Fruit fly (Drosophila melanogaster) whole organism, embryonic: ENCODE results near the gene CG12438.

ENCODE experiments used
- Atf-2 ChIP-seq: fragments of 200-800 bp; sonication (Bioruptor generic); optimal IDR thresholded peaks from 2 replicates; lab custom pipeline; 2016; ENCODE audit warnings: missing biosample characterization, missing genetic modification characterization
- Blimp-1 ChIP-seq: fragments of 200-800 bp; sonication (Bioruptor generic); optimal IDR thresholded peaks from 3 replicates; lab custom pipeline; 2018; ENCODE audit warnings: missing biosample characterization, missing genetic modification characterization, mild to moderate bottlenecking, moderate library complexity, missing genetic modification reagents
- CG11504 ChIP-seq: fragments of 200-800 bp; sonication (Bioruptor generic); optimal IDR thresholded peaks from 3 replicates; lab custom pipeline; 2019; ENCODE audit warnings: missing biosample characterization, mild to moderate bottlenecking, missing genetic modification characterization, moderate library complexity
- CG13775 ChIP-seq: fragments of 200-800 bp; sonication (Bioruptor generic); optimal IDR thresholded peaks from 3 replicates; lab custom pipeline; 2017; ENCODE audit warnings: missing biosample characterization, mild to moderate bottlenecking, missing genetic modification characterization
- CG15696 ChIP-seq: fragments of 200-800 bp; sonication (Bioruptor generic); optimal IDR thresholded peaks from 2 replicates; lab custom pipeline; 2019; ENCODE audit warnings: missing biosample characterization, mild to moderate bottlenecking, missing genetic modification characterization, moderate library complexity
- CG17802 ChIP-seq: fragments of 200-800 bp; sonication (Bioruptor generic); optimal IDR thresholded peaks from 2 replicates; lab custom pipeline; 2018; ENCODE audit warnings: missing biosample characterization, mild to moderate bottlenecking, missing genetic modification characterization, moderate library complexity
- CG17829 ChIP-seq: fragments of 200-800 bp; optimal IDR thresholded peaks from 2 replicates; lab custom pipeline; 2019; ENCODE audit warnings: missing biosample characterization, mild to moderate bottlenecking, missing genetic modification characterization, moderate library complexity
- CG1832 ChIP-seq: fragments of 200-800 bp; sonication (Bioruptor generic); optimal IDR thresholded peaks from 2 replicates; lab custom pipeline; 2017; ENCODE audit warnings: missing biosample characterization, mild to moderate bottlenecking, missing genetic modification characterization, inconsistent platforms
- CG2678 ChIP-seq: fragments of 200-800 bp; sonication (Bioruptor generic); optimal IDR thresholded peaks from 3 replicates; lab custom pipeline; 2019; ENCODE audit warnings: missing biosample characterization, mild to moderate bottlenecking, missing genetic modification characterization, moderate library complexity
- CG31388 ChIP-seq: fragments of 200-800 bp; sonication (Bioruptor generic); optimal IDR thresholded peaks from 2 replicates; lab custom pipeline; 2016; ENCODE audit warnings: missing biosample characterization, missing genetic modification characterization
- CG3281 ChIP-seq: fragments of 200-800 bp; sonication (Bioruptor generic); optimal IDR thresholded peaks from 3 replicates; lab custom pipeline; 2017; ENCODE audit warnings: missing biosample characterization, mild to moderate bottlenecking, missing genetic modification characterization
- CG4328 ChIP-seq: fragments of 200-800 bp; sonication (Bioruptor generic); optimal IDR thresholded peaks from 3 replicates; lab custom pipeline; 2017; ENCODE audit warnings: missing biosample characterization, missing genetic modification reagents, missing genetic modification characterization
- CG5180 ChIP-seq: fragments of 200-800 bp; sonication (Bioruptor generic); optimal IDR thresholded peaks from 3 replicates; lab custom pipeline; 2017; ENCODE audit warnings: missing biosample characterization, missing genetic modification characterization, mild to moderate bottlenecking, moderate library complexity, missing genetic modification reagents
- CHES-1-like ChIP-seq: fragments of 200-800 bp; sonication (Bioruptor generic); optimal IDR thresholded peaks from 2 replicates; lab custom pipeline; 2016; ENCODE audit warnings: missing biosample characterization, missing genetic modification characterization
- CkIIα-i1 ChIP-seq: fragments of 200-800 bp; sonication (Bioruptor generic); IDR thresholded peaks from 2 replicates; pipeline ENCODE4 v1.3.6; 2022; ENCODE audit warnings: missing biosample characterization, missing genetic modification characterization
- Dek ChIP-seq: fragments of 200-800 bp; sonication (Bioruptor generic); optimal IDR thresholded peaks from 3 replicates; lab custom pipeline; 2019; ENCODE audit warnings: missing biosample characterization, mild to moderate bottlenecking, missing genetic modification characterization, moderate library complexity
- Drgx ChIP-seq: fragments of 200-800 bp; sonication (Bioruptor generic); IDR thresholded peaks from 2 replicates; pipeline ENCODE4 v1.3.6; 2022; ENCODE audit warnings: missing biosample characterization, missing genetic modification characterization
- E2f2 ChIP-seq: fragments of 200-800 bp; sonication (Bioruptor generic); IDR thresholded peaks from 2 replicates; pipeline ENCODE4 v1.3.6; 2022; ENCODE audit warnings: missing biosample characterization, missing genetic modification characterization
- H15 ChIP-seq: fragments of 200-800 bp; sonication (Bioruptor generic); IDR thresholded peaks from 3 replicates; pipeline ENCODE4 v1.3.6; 2022; ENCODE audit warnings: missing biosample characterization, missing genetic modification characterization
- Hr78 ChIP-seq, 2 experiments: fragments of 200-800 bp in 1 of 2; fragments of >200 bp in 1 of 2; sonication (Bioruptor generic) in 1 of 2; optimal IDR thresholded peaks; 2 replicates each; lab custom pipeline; 2017 to 2019; ENCODE audit warnings: missing biosample characterization in 2 of 2, missing genetic modification characterization in 2 of 2, mild to moderate bottlenecking in 1 of 2, moderate library complexity in 1 of 2
- Lhr ChIP-seq: fragments of 200-800 bp; sonication (Bioruptor generic); optimal IDR thresholded peaks from 3 replicates; lab custom pipeline; 2017; ENCODE audit warnings: mild to moderate bottlenecking, missing biosample characterization, missing genetic modification reagents, missing genetic modification characterization
- Neu2 ChIP-seq: fragments of 200-800 bp; sonication (Bioruptor generic); optimal IDR thresholded peaks from 3 replicates; lab custom pipeline; 2016; ENCODE audit warnings: missing biosample characterization, missing genetic modification characterization, borderline replicate concordance
- Nf-YA ChIP-seq: fragments of 200-800 bp; sonication (Bioruptor generic); IDR thresholded peaks from 2 replicates; pipeline ENCODE4 v1.3.6; 2022; ENCODE audit warnings: missing biosample characterization, missing genetic modification characterization
- PHDP ChIP-seq: fragments of 200-800 bp; sonication (Bioruptor generic); optimal IDR thresholded peaks from 3 replicates; lab custom pipeline; 2018; ENCODE audit warnings: missing biosample characterization, mild to moderate bottlenecking, missing genetic modification characterization, moderate library complexity
- Rx ChIP-seq: fragments of 200-800 bp; sonication (Bioruptor generic); IDR thresholded peaks from 2 replicates; pipeline ENCODE4 v1.3.6; 2022; ENCODE audit warnings: missing biosample characterization, missing genetic modification characterization
- Spps ChIP-seq: fragments of 200-800 bp; sonication (Bioruptor generic); optimal IDR thresholded peaks from 2 replicates; lab custom pipeline; 2018; ENCODE audit warnings: missing biosample characterization, mild to moderate bottlenecking, missing genetic modification characterization
- Sry-β ChIP-seq: fragments of 200-800 bp; sonication (Bioruptor generic); optimal IDR thresholded peaks from 2 replicates; lab custom pipeline; 2018; ENCODE audit warnings: missing biosample characterization, mild to moderate bottlenecking, missing genetic modification characterization, moderate library complexity
- Xrp1 ChIP-seq: fragments of 200-800 bp; sonication (Bioruptor generic); IDR thresholded peaks from 2 replicates; pipeline ENCODE4 v1.3.6; 2022; ENCODE audit warnings: missing biosample characterization, missing genetic modification characterization
- amos ChIP-seq: fragments of 200-800 bp; sonication (Bioruptor generic); IDR thresholded peaks from 2 replicates; pipeline ENCODE4 v1.3.6; 2022; ENCODE audit warnings: missing biosample characterization, missing genetic modification characterization; ENCODE audit not compliant: partially characterized antibody
- corto ChIP-seq: fragments of 200-800 bp; sonication (Bioruptor generic); optimal IDR thresholded peaks from 2 replicates; lab custom pipeline; 2016; ENCODE audit warnings: missing biosample characterization, mild to moderate bottlenecking, missing genetic modification characterization, moderate library complexity
- dmrt11E ChIP-seq: fragments of 200-800 bp; sonication (Bioruptor generic); optimal IDR thresholded peaks from 3 replicates; lab custom pipeline; 2018; ENCODE audit warnings: missing biosample characterization, mild to moderate bottlenecking, missing genetic modification characterization, moderate library complexity
- gcm2 ChIP-seq: fragments of 200-800 bp; sonication (Bioruptor generic); optimal IDR thresholded peaks from 2 replicates; lab custom pipeline; 2016; ENCODE audit warnings: missing biosample characterization, missing genetic modification characterization
- ham ChIP-seq: fragments of 200-800 bp; sonication (Bioruptor generic); IDR thresholded peaks from 2 replicates; pipeline ENCODE4 v1.3.6; 2022; ENCODE audit warnings: missing biosample characterization, missing genetic modification characterization
- jing ChIP-seq: fragments of 200-800 bp; sonication (Bioruptor generic); optimal IDR thresholded peaks from 2 replicates; lab custom pipeline; 2018; ENCODE audit warnings: missing biosample characterization, mild to moderate bottlenecking, missing genetic modification characterization
- knrl ChIP-seq: fragments of 200-800 bp; sonication (Bioruptor generic); IDR thresholded peaks from 3 replicates; pipeline ENCODE4 v1.3.6; 2022; ENCODE audit warnings: missing biosample characterization, missing genetic modification characterization; ENCODE audit not compliant: partially characterized antibody
- lmd ChIP-seq: fragments of 200-800 bp; sonication (Bioruptor generic); IDR thresholded peaks from 2 replicates; pipeline ENCODE4 v1.3.6; 2022; ENCODE audit warnings: missing biosample characterization, missing genetic modification characterization
- lola ChIP-seq, 3 experiments: fragments of >200 bp in 2 of 3; fragments of 200-800 bp in 1 of 3; sonication (Bioruptor generic) in 1 of 3; optimal IDR thresholded peaks; 2 replicates each; lab custom pipeline; 2017 to 2019; ENCODE audit warnings: missing biosample characterization in 3 of 3, missing genetic modification characterization in 3 of 3, mild to moderate bottlenecking in 1 of 3, moderate library complexity in 1 of 3
- mam ChIP-seq: fragments of 200-800 bp; sonication (Bioruptor generic); optimal IDR thresholded peaks from 3 replicates; lab custom pipeline; 2016; ENCODE audit warnings: missing biosample characterization, missing genetic modification characterization
- otp ChIP-seq: fragments of 200-800 bp; sonication (Bioruptor generic); IDR thresholded peaks from 3 replicates; pipeline ENCODE4, ENCODE4 v1.3.6; 2022; ENCODE audit warnings: missing biosample characterization, missing genetic modification characterization
- peb ChIP-seq: fragments of 200-800 bp; sonication (Bioruptor generic); IDR thresholded peaks from 2 replicates; pipeline ENCODE4 v1.3.6; 2022; ENCODE audit warnings: missing biosample characterization, missing genetic modification characterization
- pita ChIP-seq: fragments of 200-800 bp; sonication (Bioruptor generic); optimal IDR thresholded peaks from 2 replicates; lab custom pipeline; 2017; ENCODE audit warnings: missing biosample characterization, mild to moderate bottlenecking, missing genetic modification characterization
- pnt ChIP-seq: fragments of 200-800 bp; sonication (Bioruptor generic); optimal IDR thresholded peaks from 3 replicates; lab custom pipeline; 2016; ENCODE audit warnings: missing biosample characterization, missing genetic modification characterization
- repo ChIP-seq: fragments of 200-800 bp; sonication (Bioruptor generic); optimal IDR thresholded peaks from 2 replicates; lab custom pipeline; 2016; ENCODE audit warnings: missing biosample characterization, missing genetic modification characterization
- row ChIP-seq: fragments of 200-800 bp; sonication (Bioruptor generic); IDR thresholded peaks from 3 replicates; pipeline ENCODE4 v1.3.6; 2022; ENCODE audit warnings: missing biosample characterization, missing genetic modification characterization
- slou ChIP-seq: fragments of 200-800 bp; sonication (Bioruptor generic); optimal IDR thresholded peaks from 3 replicates; lab custom pipeline; 2016; ENCODE audit warnings: missing biosample characterization, missing genetic modification characterization
- sob ChIP-seq: fragments of 200-800 bp; sonication (Bioruptor generic); IDR thresholded peaks from 2 replicates; pipeline ENCODE4 v1.3.6; 2022; ENCODE audit warnings: missing biosample characterization, missing genetic modification characterization
- stc ChIP-seq: fragments of 200-800 bp; sonication (Bioruptor generic); IDR thresholded peaks from 2 replicates; pipeline ENCODE4 v1.3.6; 2022; ENCODE audit warnings: missing biosample characterization, missing genetic modification characterization
- tna ChIP-seq: fragments of 200-800 bp; sonication (Bioruptor generic); IDR thresholded peaks from 2 replicates; pipeline ENCODE4 v1.3.6; 2022; ENCODE audit warnings: missing biosample characterization, missing genetic modification characterization; ENCODE audit not compliant: partially characterized antibody
- ttk ChIP-seq: fragments of 200-800 bp; sonication (Bioruptor generic); IDR thresholded peaks from 2 replicates; pipeline ENCODE4 v2.1.2; 2022; ENCODE audit warnings: missing biosample characterization, missing genetic modification characterization
- vvl ChIP-seq: fragments of 200-800 bp; sonication (Bioruptor generic); IDR thresholded peaks from 2 replicates; pipeline ENCODE4 v1.3.6; 2022; ENCODE audit warnings: missing biosample characterization, missing genetic modification characterization
- zfh1 ChIP-seq: fragments of 200-800 bp; sonication (Bioruptor generic); IDR thresholded peaks from 3 replicates; pipeline ENCODE4 v1.3.6; 2022; ENCODE audit warnings: missing biosample characterization, missing genetic modification characterization

CG12438 gene

dm6 chr2L:8762833-8763232, 10.7 kb downstream of the CG12438 start (continued):
- TF ChIP-seq zfh1 (GFP tag; lab: Robert Waterston, UW) (no peak), CG15696 (tag; lab: Kevin White, UChicago) (peak; percentile 51), Blimp-1 (GFP tag; lab: Kevin White, UChicago) (peak; percentile 29), CHES-1-like (no peak), ham (no peak), stc (GFP tag; lab: Robert Waterston, UW) (no peak), H15 (no peak), Lhr (GFP tag; lab: Kevin White, UChicago) (no peak), CG13775 (GFP tag; lab: Kevin White, UChicago) (no peak), Rx (GFP tag; lab: Robert Waterston, UW) (no peak), tna (GFP tag; lab: Robert Waterston, UW) (no peak), ttk (GFP tag; lab: Robert Waterston, UW) (no peak), corto (GFP tag; lab: Kevin White, UChicago) (no peak), Hr78 (GFP tag; optimal IDR thresholded peaks at IDR 0.05; lab: Kevin White, UChicago) (no peak), jing (GFP tag; lab: Kevin White, UChicago) (no peak), pita (GFP tag; lab: Kevin White, UChicago) (no peak), repo (no peak), peb (no peak), otp (GFP tag; lab: Robert Waterston, UW) (no peak), Neu2 (GFP tag; lab: Kevin White, UChicago) (no peak), CG31388 (GFP tag; lab: Kevin White, UChicago) (no peak), Xrp1 (GFP tag; lab: Robert Waterston, UW) (peak; percentile 60; the same call in 1 of the 2 replicates), CG11504 (tag; lab: Kevin White, UChicago) (peak; percentile 20), gcm2 (no peak), Drgx (GFP tag; lab: Robert Waterston, UW) (no peak), Atf-2 (GFP tag; lab: Kevin White, UChicago) (no peak), amos (GFP tag; lab: Robert Waterston, UW) (no peak), CG2678 (peak; percentile 51), knrl (no peak), CG1832 (GFP tag; lab: Kevin White, UChicago) (no peak), PHDP (tag; lab: Kevin White, UChicago) (no peak), Spps (peak; percentile 8), Sry-β (no peak), pnt (GFP tag; lab: Kevin White, UChicago) (no peak), slou (GFP tag; lab: Kevin White, UChicago) (no peak), row (0 out of 3 replicates have a peak, but pooled peaks have one; percentile 10), mam (GFP tag; lab: Kevin White, UChicago) (no peak), CG4328 (GFP tag; lab: Kevin White, UChicago) (no peak), lola (GFP tag; optimal IDR thresholded peaks at IDR 0.05; lab: Kevin White, UChicago) (no peak), vvl (GFP tag; lab: Robert Waterston, UW) (no peak), E2f2 (no peak), sob (GFP tag; lab: Robert Waterston, UW) (no peak), lmd (GFP tag; lab: Robert Waterston, UW) (no peak), dmrt11E (tag; lab: Kevin White, UChicago) (peak; percentile 15), CG17829 (tag; lab: Kevin White, UChicago) (peak; percentile 18), CkIIα-i1 (GFP tag; lab: Robert Waterston, UW) (no peak), CG5180 (GFP tag; lab: Kevin White, UChicago) (no peak), CG17802 (tag; lab: Kevin White, UChicago) (no peak), Nf-YA (no peak), CG3281 (no peak), Dek (tag; lab: Kevin White, UChicago) (no peak)
